Fruit fly (Drosophila melanogaster) whole organism, embryonic: ENCODE results near the gene CG46308.

Experiments
- CG10147 ChIP-seq: fragments of 200-800 bp; sonication (Bioruptor generic); optimal IDR thresholded peaks from 2 replicates; lab custom pipeline; 2019; ENCODE audit warnings: missing biosample characterization, mild to moderate bottlenecking, missing genetic modification characterization, moderate library complexity
- CG10366 ChIP-seq: fragments of 200-800 bp; sonication (Bioruptor generic); IDR thresholded peaks from 2 replicates; pipeline ENCODE4 v1.3.6; 2022; ENCODE audit warnings: missing biosample characterization, missing genetic modification characterization
- CG11695 ChIP-seq: fragments of 200-800 bp; sonication (Bioruptor generic); IDR thresholded peaks from 3 replicates; pipeline ENCODE4 v1.3.6; 2022; ENCODE audit warnings: missing biosample characterization, missing genetic modification characterization
- CG12942 ChIP-seq: fragments of 200-800 bp; sonication (Bioruptor generic); optimal IDR thresholded peaks from 3 replicates; lab custom pipeline; 2016; ENCODE audit warnings: missing biosample characterization, missing genetic modification characterization
- CG13775 ChIP-seq: fragments of 200-800 bp; sonication (Bioruptor generic); optimal IDR thresholded peaks from 3 replicates; lab custom pipeline; 2017; ENCODE audit warnings: missing biosample characterization, mild to moderate bottlenecking, missing genetic modification characterization
- CG14710 ChIP-seq: fragments of 200-800 bp; sonication (Bioruptor generic); optimal IDR thresholded peaks from 3 replicates; lab custom pipeline; 2019; ENCODE audit warnings: missing biosample characterization, mild to moderate bottlenecking, missing genetic modification characterization, moderate library complexity
- CG15696 ChIP-seq: fragments of 200-800 bp; sonication (Bioruptor generic); optimal IDR thresholded peaks from 2 replicates; lab custom pipeline; 2019; ENCODE audit warnings: missing biosample characterization, mild to moderate bottlenecking, missing genetic modification characterization, moderate library complexity
- CG1602 ChIP-seq: fragments of 200-800 bp; sonication (Bioruptor generic); optimal IDR thresholded peaks from 3 replicates; lab custom pipeline; 2016; ENCODE audit warnings: missing biosample characterization, missing genetic modification characterization
- CG16779 ChIP-seq: fragments of 200-800 bp; sonication (Bioruptor generic); IDR thresholded peaks from 2 replicates; pipeline ENCODE4 v1.3.6; 2022; ENCODE audit warnings: missing biosample characterization, missing genetic modification characterization
- CG17328 ChIP-seq: fragments of 200-800 bp; sonication (Bioruptor generic); IDR thresholded peaks from 2 replicates; pipeline ENCODE4 v1.3.6; 2022; ENCODE audit warnings: missing biosample characterization, missing genetic modification characterization
- CG2712 ChIP-seq: fragments of 200-800 bp; optimal IDR thresholded peaks from 3 replicates; lab custom pipeline; 2019; ENCODE audit warnings: missing biosample characterization, mild to moderate bottlenecking, missing genetic modification characterization, moderate library complexity
- CG31388 ChIP-seq: fragments of 200-800 bp; sonication (Bioruptor generic); optimal IDR thresholded peaks from 2 replicates; lab custom pipeline; 2016; ENCODE audit warnings: missing biosample characterization, missing genetic modification characterization
- CG3726 ChIP-seq: fragments of 200-800 bp; sonication (Bioruptor generic); IDR thresholded peaks from 3 replicates; pipeline ENCODE4, ENCODE4 v1.3.6; 2022; ENCODE audit warnings: missing biosample characterization, missing genetic modification characterization
- CG4424 ChIP-seq: fragments of 200-800 bp; sonication (Bioruptor generic); optimal IDR thresholded peaks from 3 replicates; lab custom pipeline; 2016; ENCODE audit warnings: missing biosample characterization, missing genetic modification characterization
- CG5953 ChIP-seq: fragments of 200-800 bp; sonication (Bioruptor generic); IDR thresholded peaks from 2 replicates; pipeline ENCODE4 v1.3.6; 2022; ENCODE audit warnings: missing biosample characterization, missing genetic modification characterization
- CG6272 ChIP-seq: fragments of 200-800 bp; sonication (Bioruptor generic); IDR thresholded peaks from 2 replicates; pipeline ENCODE4 v1.3.6; 2022; ENCODE audit warnings: missing biosample characterization, missing genetic modification characterization
- CG6689 ChIP-seq: fragments of 200-800 bp; sonication (Bioruptor generic); IDR thresholded peaks from 2 replicates; pipeline ENCODE4 v1.3.6; 2022; ENCODE audit warnings: missing biosample characterization, missing genetic modification characterization
- CG6854 ChIP-seq: fragments of 200-800 bp; sonication (Bioruptor generic); optimal IDR thresholded peaks from 3 replicates; lab custom pipeline; 2017; ENCODE audit warnings: missing biosample characterization, mild to moderate bottlenecking, missing genetic modification characterization
- CG7271 ChIP-seq: fragments of 200-800 bp; sonication (Bioruptor generic); optimal IDR thresholded peaks from 2 replicates; lab custom pipeline; 2018; ENCODE audit warnings: missing biosample characterization, mild to moderate bottlenecking, missing genetic modification characterization, moderate library complexity
- CG8765 ChIP-seq: fragments of 200-800 bp; sonication (Bioruptor generic); IDR thresholded peaks from 2 replicates; pipeline ENCODE4 v1.3.6; 2022; ENCODE audit warnings: missing biosample characterization, missing genetic modification characterization
- D19A ChIP-seq: fragments of 200-800 bp; optimal IDR thresholded peaks from 3 replicates; lab custom pipeline; 2019; ENCODE audit warnings: missing biosample characterization, mild to moderate bottlenecking, missing genetic modification characterization, moderate library complexity
- Dad ChIP-seq: fragments of 200-800 bp; sonication (Bioruptor generic); optimal IDR thresholded peaks from 3 replicates; lab custom pipeline; 2016; ENCODE audit warnings: missing biosample characterization, missing genetic modification characterization
- Dek ChIP-seq: fragments of 200-800 bp; sonication (Bioruptor generic); optimal IDR thresholded peaks from 3 replicates; lab custom pipeline; 2019; ENCODE audit warnings: missing biosample characterization, mild to moderate bottlenecking, missing genetic modification characterization, moderate library complexity
- Fer3 ChIP-seq: fragments of 200-800 bp; sonication (Bioruptor generic); optimal IDR thresholded peaks from 2 replicates; lab custom pipeline; 2018; ENCODE audit warnings: missing biosample characterization, mild to moderate bottlenecking, missing genetic modification characterization, moderate library complexity
- HmgZ ChIP-seq: fragments of 200-800 bp; sonication (Bioruptor generic); optimal IDR thresholded peaks from 2 replicates; lab custom pipeline; 2018; ENCODE audit warnings: missing biosample characterization, mild to moderate bottlenecking, missing genetic modification characterization
- Hr51 ChIP-seq, 2 experiments: fragments of 200-800 bp; sonication (Bioruptor generic); optimal IDR thresholded peaks; 2 replicates in 1 of 2; 3 replicates in 1 of 2; lab custom pipeline; 2016 to 2018; ENCODE audit warnings: missing biosample characterization in 2 of 2, missing genetic modification characterization in 2 of 2, mild to moderate bottlenecking in 1 of 2, moderate library complexity in 1 of 2
- Meics ChIP-seq: fragments of 200-800 bp; sonication (Bioruptor generic); optimal IDR thresholded peaks from 2 replicates; lab custom pipeline; 2017; ENCODE audit warnings: missing biosample characterization, mild to moderate bottlenecking, missing genetic modification characterization
- Nf-YB ChIP-seq: fragments of 200-800 bp; sonication (Bioruptor generic); optimal IDR thresholded peaks from 3 replicates; lab custom pipeline; 2019; ENCODE audit warnings: missing biosample characterization, mild to moderate bottlenecking, missing genetic modification characterization, moderate library complexity
- Poxn ChIP-seq: fragments of 200-800 bp; sonication (Bioruptor generic); IDR thresholded peaks from 2 replicates; pipeline ENCODE4 v1.3.6; 2022; ENCODE audit warnings: missing biosample characterization, missing genetic modification characterization
- Side ChIP-seq: fragments of 200-800 bp; sonication (Bioruptor generic); optimal IDR thresholded peaks from 2 replicates; lab custom pipeline; 2016; ENCODE audit warnings: missing biosample characterization, missing genetic modification characterization
- Sox100B ChIP-seq: fragments of 200-800 bp; sonication (Bioruptor generic); optimal IDR thresholded peaks from 3 replicates; lab custom pipeline; 2018; ENCODE audit warnings: missing biosample characterization, mild to moderate bottlenecking, missing genetic modification characterization
- Taf1 ChIP-seq: fragments of 200-800 bp; sonication (Bioruptor generic); IDR thresholded peaks from 2 replicates; pipeline ENCODE4 v1.3.6; 2022; ENCODE audit warnings: missing biosample characterization, missing genetic modification characterization
- Trl ChIP-seq, 3 experiments: fragments of >200 bp in 2 of 3; fragments of 200-800 bp in 1 of 3; sonication (Bioruptor generic) in 1 of 3; optimal IDR thresholded peaks; 2 replicates in 1 of 3; 3 replicates in 2 of 3; lab custom pipeline; 2016 to 2017; ENCODE audit warnings: missing biosample characterization in 1 of 3, missing genetic modification characterization in 1 of 3
- bab2 ChIP-seq: fragments of 200-800 bp; sonication (Bioruptor generic); optimal IDR thresholded peaks from 2 replicates; lab custom pipeline; 2016; ENCODE audit warnings: missing biosample characterization, missing genetic modification characterization
- br ChIP-seq: fragments of >200 bp; optimal IDR thresholded peaks from 2 replicates; lab custom pipeline; 2017
- corto ChIP-seq: fragments of 200-800 bp; sonication (Bioruptor generic); optimal IDR thresholded peaks from 2 replicates; lab custom pipeline; 2016; ENCODE audit warnings: missing biosample characterization, mild to moderate bottlenecking, missing genetic modification characterization, moderate library complexity
- dimm ChIP-seq: fragments of 200-800 bp; sonication (Bioruptor generic); IDR thresholded peaks from 2 replicates; pipeline ENCODE4 v1.3.6; 2022; ENCODE audit warnings: missing biosample characterization, missing genetic modification characterization
- gce ChIP-seq: fragments of 200-800 bp; sonication (Bioruptor generic); IDR thresholded peaks from 3 replicates; pipeline ENCODE4 v1.3.6; 2022; ENCODE audit warnings: missing biosample characterization, missing genetic modification characterization
- hbn ChIP-seq: fragments of 200-800 bp; sonication (Bioruptor generic); IDR thresholded peaks from 2 replicates; pipeline ENCODE4 v1.3.6; 2022; ENCODE audit warnings: missing biosample characterization, missing genetic modification characterization; ENCODE audit not compliant: partially characterized antibody
- kay ChIP-seq: fragments of 200-800 bp; sonication (Bioruptor generic); optimal IDR thresholded peaks from 2 replicates; lab custom pipeline; 2016; ENCODE audit warnings: missing biosample characterization, missing genetic modification characterization
- mirr ChIP-seq: fragments of 200-800 bp; sonication (Bioruptor generic); optimal IDR thresholded peaks from 3 replicates; lab custom pipeline; 2018; ENCODE audit warnings: missing biosample characterization, mild to moderate bottlenecking, missing genetic modification characterization
- nerfin-2 ChIP-seq: fragments of 200-800 bp; sonication (Bioruptor generic); IDR thresholded peaks from 2 replicates; pipeline ENCODE4 v1.3.6; 2022; ENCODE audit warnings: missing biosample characterization, missing genetic modification characterization; ENCODE audit not compliant: partially characterized antibody
- nom ChIP-seq: fragments of 200-800 bp; sonication (Bioruptor generic); optimal IDR thresholded peaks from 2 replicates; lab custom pipeline; 2017; ENCODE audit warnings: missing biosample characterization, missing genetic modification characterization, mild to moderate bottlenecking, moderate library complexity, missing genetic modification reagents
- pho ChIP-seq: fragments of 200-800 bp; sonication (Bioruptor generic); optimal IDR thresholded peaks from 2 replicates; lab custom pipeline; 2016; ENCODE audit warnings: missing biosample characterization, missing genetic modification characterization
- phol ChIP-seq: fragments of 200-800 bp; sonication (Bioruptor generic); optimal IDR thresholded peaks from 3 replicates; lab custom pipeline; 2018; ENCODE audit warnings: missing biosample characterization, mild to moderate bottlenecking, missing genetic modification characterization, moderate library complexity
- salm ChIP-seq: fragments of 200-800 bp; sonication (Bioruptor generic); optimal IDR thresholded peaks from 2 replicates; lab custom pipeline; 2018; ENCODE audit warnings: missing biosample characterization, mild to moderate bottlenecking, missing genetic modification characterization
- sens ChIP-seq: fragments of 200-800 bp; sonication (Bioruptor generic); peaks from one replicate; lab custom pipeline; 2016; ENCODE audit warnings: missing biosample characterization, missing genetic modification characterization
- sim ChIP-seq: fragments of 200-800 bp; sonication (Bioruptor generic); IDR thresholded peaks from 2 replicates; pipeline ENCODE4 v1.3.6; 2022; ENCODE audit warnings: missing biosample characterization, missing genetic modification characterization
- tap ChIP-seq: fragments of 200-800 bp; optimal IDR thresholded peaks from 3 replicates; lab custom pipeline; 2019; ENCODE audit warnings: missing biosample characterization, mild to moderate bottlenecking, missing genetic modification characterization, moderate library complexity
- yki ChIP-seq: fragments of >200 bp; optimal IDR thresholded peaks from 3 replicates; lab custom pipeline; 2018

CG46308 gene

DNA sequence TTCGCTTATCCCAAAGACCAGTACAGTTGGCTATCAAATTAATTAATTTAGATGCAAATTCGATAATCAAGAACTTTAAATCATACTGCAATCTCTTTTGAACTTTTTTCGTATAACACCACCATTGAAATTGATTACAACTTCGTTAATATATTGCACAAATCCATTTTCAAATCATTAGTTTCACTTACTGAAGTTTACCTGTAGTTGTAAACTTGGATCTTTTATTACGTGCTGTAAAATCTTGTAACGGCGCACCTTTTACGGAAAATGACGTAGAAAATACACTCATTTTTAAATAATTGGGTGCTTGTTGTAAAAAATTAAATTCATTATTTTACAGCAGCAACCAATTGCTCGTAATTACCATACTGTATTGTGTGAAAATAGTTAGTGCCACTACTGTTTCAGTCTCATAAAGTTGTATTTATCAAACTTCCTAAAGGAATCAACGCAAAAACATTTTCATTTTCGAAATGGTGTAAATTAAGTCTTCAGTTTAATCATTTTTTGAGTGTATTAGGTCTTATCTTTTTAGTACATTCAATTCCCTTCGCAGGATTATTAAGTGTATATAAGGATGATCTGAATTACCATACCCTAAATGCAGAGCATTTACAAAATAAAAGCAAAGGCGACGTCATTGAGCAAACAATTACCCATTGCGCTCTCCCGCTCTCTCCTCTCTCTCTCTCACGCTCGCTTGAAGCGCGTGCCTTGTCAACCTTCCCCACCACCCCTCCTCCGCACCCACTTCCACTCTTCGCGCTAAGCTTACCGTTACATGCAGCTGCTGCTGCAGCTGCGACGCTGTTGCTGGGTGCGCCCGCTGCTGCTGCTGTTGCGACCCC, 50.8 kb downstream of the CG46308 start (continued):
- no peak for TF ChIP-seq CG6854 (GFP tag; lab: Kevin White, UChicago)
- TF ChIP-seq CG5953 (GFP tag; lab: Robert Waterston, UW) = no peak
- TF ChIP-seq phol (tag; lab: Kevin White, UChicago) = peak; percentile 27
- TF ChIP-seq dimm (GFP tag; lab: Robert Waterston, UW) = 0 out of 2 replicates have a peak, but pooled peaks have one; percentile 19
- TF ChIP-seq Hr51 (GFP tag; optimal IDR thresholded peaks at IDR 0.05; lab: Kevin White, UChicago) = peak in 1 of 2 experiments; percentile 66
- no peak for TF ChIP-seq Dek (tag; lab: Kevin White, UChicago)
- TF ChIP-seq CG13775 (GFP tag; lab: Kevin White, UChicago) = no peak
- TF ChIP-seq pho (GFP tag; lab: Kevin White, UChicago) = no peak
- no peak for TF ChIP-seq hbn (GFP tag; lab: Robert Waterston, UW)
- TF ChIP-seq HmgZ (tag; lab: Kevin White, UChicago) = no peak
- TF ChIP-seq CG11695 (GFP tag; lab: Robert Waterston, UW) = peak; percentile 55; the same call in 1 of the 3 replicates
- TF ChIP-seq CG7271 (tag; lab: Kevin White, UChicago) = no peak
- no peak for TF ChIP-seq salm
- no peak for TF ChIP-seq mirr
- TF ChIP-seq CG1602 (GFP tag; lab: Kevin White, UChicago) = no peak
- no peak for TF ChIP-seq CG14710
- TF ChIP-seq Poxn = no peak
- TF ChIP-seq bab2 = peak; percentile 12
- no peak for TF ChIP-seq CG6689 (GFP tag; lab: Robert Waterston, UW)
- TF ChIP-seq Trl (optimal IDR thresholded peaks at IDR 0.05; lab: Kevin White, UChicago) = peak; percentile 43 to 95
- TF ChIP-seq Trl (GFP tag; optimal IDR thresholded peaks at IDR 0.05; lab: Kevin White, UChicago) = no peak
- TF ChIP-seq corto (GFP tag; lab: Kevin White, UChicago) = no peak
- no peak for TF ChIP-seq CG15696 (tag; lab: Kevin White, UChicago)
- TF ChIP-seq CG10366 (GFP tag; lab: Robert Waterston, UW) = peak; percentile 46
- no peak for TF ChIP-seq sim (GFP tag; lab: Robert Waterston, UW)
- no peak for TF ChIP-seq Taf1
- TF ChIP-seq Sox100B (GFP tag; lab: Kevin White, UChicago) = peak; percentile 17
- TF ChIP-seq D19A = peak; percentile 86
- peak; percentile 87 for TF ChIP-seq yki
- peak; percentile 75 for TF ChIP-seq sens (GFP tag; lab: Kevin White, UChicago)
- peak; percentile 32 for TF ChIP-seq Meics (GFP tag; lab: Kevin White, UChicago)
- TF ChIP-seq gce = no peak
- TF ChIP-seq Dad (GFP tag; lab: Kevin White, UChicago) = no peak
- no peak for TF ChIP-seq CG8765 (GFP tag; lab: Robert Waterston, UW)
- TF ChIP-seq nerfin-2 (GFP tag; lab: Robert Waterston, UW) = no peak
- no peak for TF ChIP-seq CG31388 (GFP tag; lab: Kevin White, UChicago)
- no peak for TF ChIP-seq CG16779 (GFP tag; lab: Robert Waterston, UW)
- no peak for TF ChIP-seq Side (GFP tag; lab: Kevin White, UChicago)
- TF ChIP-seq Fer3 (tag; lab: Kevin White, UChicago) = peak; percentile 52
- peak; percentile 5 for TF ChIP-seq CG12942 (GFP tag; lab: Kevin White, UChicago)
- TF ChIP-seq CG10147 (GFP tag; lab: Kevin White, UChicago) = no peak
- TF ChIP-seq CG4424 (GFP tag; lab: Kevin White, UChicago) = no peak
- no peak for TF ChIP-seq CG17328 (GFP tag; lab: Robert Waterston, UW)
- TF ChIP-seq nom (GFP tag; lab: Kevin White, UChicago) = peak; percentile 4
- TF ChIP-seq br (lab: Kevin White, UChicago) = no peak
- TF ChIP-seq CG2712 (tag; lab: Kevin White, UChicago) = peak; percentile 32
- no peak for TF ChIP-seq Nf-YB (GFP tag; lab: Kevin White, UChicago)
- peak; percentile 22; the same call in 1 of the 2 replicates for TF ChIP-seq CG6272
- no peak for TF ChIP-seq kay (GFP tag; lab: Kevin White, UChicago)
- TF ChIP-seq tap (tag; lab: Kevin White, UChicago) = peak; percentile 4
- no peak for TF ChIP-seq CG3726 (GFP tag; lab: Robert Waterston, UW)
